Worm (Caenorhabditis elegans) whole organism, mixed stage, embryonic: ENCODE results near the gene F53C3.3.

Source experiments
- blmp-1 ChIP-seq: fragments of 150-350 bp; optimal IDR thresholded peaks from 2 replicates; lab custom pipeline; 2014; ENCODE audit warnings: missing biosample characterization, missing genetic modification characterization
- ceh-83 ChIP-seq: fragments of 200-800 bp; sonication (Bioruptor generic); optimal IDR thresholded peaks from 2 replicates; lab custom pipeline; 2018; ENCODE audit warnings: mild to moderate bottlenecking, missing genetic modification characterization, missing compliant biosample characterization
- elt-3 ChIP-seq: fragments of 150-350 bp; optimal IDR thresholded peaks from 2 replicates; lab custom pipeline; 2014; ENCODE audit warnings: missing biosample characterization, missing genetic modification characterization
- hlh-1 ChIP-seq: fragments of 150-350 bp; optimal IDR thresholded peaks from 2 replicates; lab custom pipeline; 2014; ENCODE audit warnings: missing biosample characterization, missing genetic modification reagents, missing genetic modification characterization
- lin-13 ChIP-seq: fragments of 150-350 bp; optimal IDR thresholded peaks from 2 replicates; lab custom pipeline; 2014; ENCODE audit warnings: missing biosample characterization, missing genetic modification characterization
- lin-32 ChIP-seq: fragments of 200-800 bp; sonication (Bioruptor generic); optimal IDR thresholded peaks from 2 replicates; lab custom pipeline; 2018; ENCODE audit warnings: mild to moderate bottlenecking, missing genetic modification characterization, missing compliant biosample characterization
- lsy-2 ChIP-seq: fragments of 150-350 bp; optimal IDR thresholded peaks from 2 replicates; lab custom pipeline; 2014; ENCODE audit warnings: missing biosample characterization, missing genetic modification characterization
- mep-1 ChIP-seq: fragments of 150-350 bp; optimal IDR thresholded peaks from 2 replicates; lab custom pipeline; 2017; ENCODE audit warnings: missing biosample characterization, missing genetic modification reagents, missing genetic modification characterization, inconsistent platforms
- nhr-237 ChIP-seq: fragments of 150-350 bp; optimal IDR thresholded peaks from 2 replicates; lab custom pipeline; 2014; ENCODE audit warnings: missing biosample characterization, missing genetic modification characterization
- pha-4 ChIP-seq: fragments of 150-350 bp; optimal IDR thresholded peaks from 2 replicates; lab custom pipeline; 2018; ENCODE audit warnings: missing biosample characterization, missing genetic modification reagents, missing genetic modification characterization
- sptf-1 ChIP-seq: sonication (generic microtip); optimal IDR thresholded peaks from 2 replicates; lab custom pipeline; 2017; ENCODE audit warnings: mild to moderate bottlenecking, missing genetic modification characterization, moderate library complexity, missing compliant biosample characterization
- unc-62 ChIP-seq: fragments of 150-350 bp; optimal IDR thresholded peaks from 2 replicates; lab custom pipeline; 2014; ENCODE audit warnings: missing biosample characterization, missing genetic modification reagents, missing genetic modification characterization
- ztf-11 ChIP-seq: fragments of 150-350 bp; optimal IDR thresholded peaks from 2 replicates; lab custom pipeline; 2014; ENCODE audit warnings: missing biosample characterization, missing genetic modification characterization

ce11 chrII:3951354-3951753, 48.7 kb downstream of the F53C3.3 start:
- TF ChIP-seq pha-4 (no peak), hlh-1 (tag; lab: Kevin White, UChicago) (no peak), sptf-1 (tag; lab: Kevin White, UChicago) (no peak), unc-62 (GFP tag; lab: Kevin White, UChicago) (no peak), nhr-237 (tag; lab: Kevin White, UChicago) (no peak), lsy-2 (tag; lab: Kevin White, UChicago) (no peak), elt-3 (no peak), blmp-1 (no peak), lin-13 (tag; lab: Kevin White, UChicago) (no peak), mep-1 (no peak), ceh-83 (no peak), lin-32 (GFP tag; lab: Kevin White, UChicago) (no peak), ztf-11 (no peak)
